Fruit fly (Drosophila melanogaster) Kc167 (cell line): Measurements from ENCODE around the gene CG9444.

Experiments
- h ChIP-seq: fragments of >200 bp; optimal IDR thresholded peaks from 3 replicates; lab custom pipeline; 2018; ENCODE audit warnings: missing external identifiers
- psq ChIP-seq: fragments of >200 bp; optimal IDR thresholded peaks from 2 replicates; lab custom pipeline; 2017; ENCODE audit warnings: missing external identifiers
- ttk ChIP-seq: sonication (Bioruptor generic); optimal IDR thresholded peaks from 2 replicates; lab custom pipeline; 2017; ENCODE audit warnings: missing external identifiers

- no peak for TF ChIP-seq ttk (lab: Kevin White, UChicago)
- no peak for TF ChIP-seq psq (lab: Kevin White, UChicago)
- no peak for TF ChIP-seq h (lab: Kevin White, UChicago)
Observed at dm6 chr3R:9703273-9703672, 19.2 kb upstream of the CG9444 start.
